Worm (Caenorhabditis elegans): ENCODE results near the gene F38A5.2.

Gene F38A5.2

ce11 chrIV:6556624-6557368, 28.4 kb downstream of the F38A5.2 start, which contains the start of gene try-3 (continued):
- TF ChIP-seq efl-3 (GFP tag; optimal IDR thresholded peaks at IDR 0.05) (no peak), isw-1 (GFP tag; IDR thresholded peaks at IDR 0.05) (peak; percentile 30), Y116A8C.19 (tag; optimal IDR thresholded peaks at IDR 0.05; ENCODE audit: borderline replicate concordance) (no peak), lin-15B (tag; optimal IDR thresholded peaks at IDR 0.05) (peak; percentile 29), egl-13 (tag; optimal IDR thresholded peaks at IDR 0.05) (peak; percentile 66), lir-3 (tag; optimal IDR thresholded peaks at IDR 0.05; ENCODE audit: poor library complexity) (peak; percentile 54), swsn-7 (tag; optimal IDR thresholded peaks at IDR 0.05) (peak; percentile 74), lin-13 (GFP tag; optimal IDR thresholded peaks at IDR 0.05) (peak; percentile 73), alr-1 (tag; optimal IDR thresholded peaks at IDR 0.05; ENCODE audit: borderline replicate concordance) (no peak), sptf-1 (tag; optimal IDR thresholded peaks at IDR 0.05) (no peak), unc-62 (GFP tag; optimal IDR thresholded peaks at IDR 0.05) (no peak), hlh-4 (tag; optimal IDR thresholded peaks at IDR 0.05) (no peak), pqm-1 (tag; optimal IDR thresholded peaks at IDR 0.05) (no peak), irx-1 (tag; optimal IDR thresholded peaks at IDR 0.05) (peak; percentile 35), fkh-8 (tag; optimal IDR thresholded peaks at IDR 0.05) (peak; percentile 82), ceh-82 (tag; optimal IDR thresholded peaks at IDR 0.05) (peak; percentile 30 to 70 (median 35)), tlp-1 (tag; optimal IDR thresholded peaks at IDR 0.05) (no peak), zag-1 (tag; optimal IDR thresholded peaks at IDR 0.05) (no peak), sox-4 (tag; optimal IDR thresholded peaks at IDR 0.05) (no peak), nhr-19 (GFP tag; conservative IDR thresholded peaks at IDR 0.05) (peak; percentile 60), nhr-11 (tag; optimal IDR thresholded peaks at IDR 0.05) (no peak), nhr-71 (tag; optimal IDR thresholded peaks at IDR 0.05) (peak; percentile 83), C04F5.9 (tag; optimal IDR thresholded peaks at IDR 0.05) (no peak), lsy-2 (tag; optimal IDR thresholded peaks at IDR 0.05) (peak; percentile 60 to 72), dpl-1 (GFP tag; optimal IDR thresholded peaks at IDR 0.05) (peak; percentile 46 to 59 (median 48)), zip-4 (GFP tag; optimal IDR thresholded peaks at IDR 0.05) (peak; percentile 6), ztf-4 (tag; optimal IDR thresholded peaks at IDR 0.05) (no peak), lin-14 (GFP tag; optimal IDR thresholded peaks at IDR 0.05) (peak; percentile 78), ceh-88 (GFP tag; IDR thresholded peaks at IDR 0.05) (peak; percentile 53; the same call in 1 of the 2 replicates), ceh-63 (GFP tag; optimal IDR thresholded peaks at IDR 0.05) (no peak), F16B12.6 (tag; optimal IDR thresholded peaks at IDR 0.05) (peak; percentile 2), ets-5 (GFP tag; IDR thresholded peaks at IDR 0.05) (no peak), unc-30 (tag; optimal IDR thresholded peaks at IDR 0.05) (no peak), fos-1 (tag; optimal IDR thresholded peaks at IDR 0.05) (no peak), mab-9 (GFP tag; IDR thresholded peaks at IDR 0.05) (peak; percentile 37; the same call in 1 of the 2 replicates), fkh-10 (GFP tag; optimal IDR thresholded peaks at IDR 0.05) (peak; percentile 43), nhr-47 (tag; optimal IDR thresholded peaks at IDR 0.05) (peak; percentile 75), unc-98 (GFP tag; IDR thresholded peaks at IDR 0.05) (no peak), sup-37 (GFP tag; optimal IDR thresholded peaks at IDR 0.05) (no peak), snu-23 (GFP tag; optimal IDR thresholded peaks at IDR 0.05) (peak; percentile 85), fkh-4 (tag; optimal IDR thresholded peaks at IDR 0.05; ENCODE audit: borderline replicate concordance) (no peak), elt-2 (tag; optimal IDR thresholded peaks at IDR 0.05) (peak; percentile 5), aly-2 (tag; optimal IDR thresholded peaks at IDR 0.05) (no peak), nhr-76 (tag; optimal IDR thresholded peaks at IDR 0.05) (no peak), unc-130 (tag; optimal IDR thresholded peaks at IDR 0.05) (peak; percentile 51), aha-1 (tag; optimal IDR thresholded peaks at IDR 0.05) (no peak), elt-3 (tag; optimal IDR thresholded peaks at IDR 0.05) (peak in 3 of 6 experiments; percentile 6 to 30 (median 13)), C16A3.4 (tag; optimal IDR thresholded peaks at IDR 0.05) (peak; percentile 65), dsc-1 (tag; optimal IDR thresholded peaks at IDR 0.05) (peak; percentile 69)

All from whole organism, L1 larva.